Worm (Caenorhabditis elegans) whole organism, L4 larva: ENCODE measurements around the gene F46C5.1.

Experiments
- F37D6.2 ChIP-seq: sonication (generic microtip); optimal IDR thresholded peaks from 2 replicates; lab custom pipeline; 2016; ENCODE audit warnings: mild to moderate bottlenecking, missing genetic modification characterization, missing compliant biosample characterization
- ama-1 ChIP-seq: fragments of 150-350 bp; optimal IDR thresholded peaks from 2 replicates; lab custom pipeline; 2014; ENCODE audit warnings: inconsistent platforms, mixed read lengths
- ceh-44 ChIP-seq: fragments of 200-800 bp; sonication (Bioruptor generic); IDR thresholded peaks from 2 replicates; pipeline ENCODE4 v1.3.6; 2022; ENCODE audit warnings: missing genetic modification reagents, missing genetic modification characterization, missing compliant biosample characterization
- ceh-82 ChIP-seq: sonication (generic microtip); optimal IDR thresholded peaks from 2 replicates; lab custom pipeline; 2017; ENCODE audit warnings: missing biosample characterization, missing genetic modification characterization
- dmd-6 ChIP-seq: fragments of 200-800 bp; sonication (Bioruptor generic); IDR thresholded peaks from 2 replicates; pipeline ENCODE4 v1.3.6; 2022; ENCODE audit warnings: missing genetic modification reagents, missing genetic modification characterization, missing compliant biosample characterization
- dmd-9 ChIP-seq: fragments of 200-800 bp; sonication (Bioruptor generic); IDR thresholded peaks from 2 replicates; pipeline ENCODE4 v1.3.6; 2022; ENCODE audit warnings: missing genetic modification reagents, missing genetic modification characterization, missing compliant biosample characterization
- dve-1 ChIP-seq: sonication (generic microtip); optimal IDR thresholded peaks from 2 replicates; lab custom pipeline; 2017; ENCODE audit warnings: antibody characterized with exemption, mild to moderate bottlenecking, missing genetic modification characterization, missing compliant biosample characterization; ENCODE audit not compliant: insufficient read depth
- fos-1 ChIP-seq: fragments of 150-350 bp; optimal IDR thresholded peaks from 2 replicates; lab custom pipeline; 2014; ENCODE audit warnings: missing biosample characterization, missing genetic modification characterization
- jun-1 ChIP-seq: fragments of 150-350 bp; optimal IDR thresholded peaks from 2 replicates; lab custom pipeline; 2014; ENCODE audit warnings: missing biosample characterization, missing genetic modification reagents, missing genetic modification characterization
- lsy-2 ChIP-seq, 2 experiments: fragments of 150-350 bp in 1 of 2; sonication (generic microtip) in 1 of 2; optimal IDR thresholded peaks; 2 replicates each; lab custom pipeline; 2014 to 2017; ENCODE audit warnings: missing biosample characterization in 2 of 2, missing genetic modification characterization in 2 of 2
- mdl-1 ChIP-seq, 2 experiments: fragments of 150-350 bp in 1 of 2; sonication (generic microtip) in 1 of 2; optimal IDR thresholded peaks; 2 replicates each; lab custom pipeline; 2014 to 2017; ENCODE audit warnings: missing biosample characterization in 2 of 2, missing genetic modification characterization in 2 of 2
- mxl-2 ChIP-seq: fragments of 200-800 bp; sonication (Bioruptor generic); conservative IDR thresholded peaks from 2 replicates; pipeline ENCODE4 v1.3.6; 2022; ENCODE audit warnings: missing genetic modification reagents, missing genetic modification characterization, missing compliant biosample characterization
- nhr-28 ChIP-seq: fragments of 150-350 bp; optimal IDR thresholded peaks from 2 replicates; lab custom pipeline; 2014; ENCODE audit warnings: missing biosample characterization, missing genetic modification characterization
- skn-1 ChIP-seq: fragments of 150-350 bp; optimal IDR thresholded peaks from 2 replicates; lab custom pipeline; 2014; ENCODE audit warnings: missing biosample characterization, missing genetic modification characterization

ce11 chrII:8770675-8771074 lies 50.3 kb downstream of the F46C5.1 start, which contains the start of gene let-19:
- TF ChIP-seq dmd-6 (GFP tag; lab: Robert Waterston, UW) = no peak
- no peak for TF ChIP-seq ceh-44 (GFP tag; lab: Robert Waterston, UW)
- TF ChIP-seq skn-1 (tag; lab: Kevin White, UChicago) = no peak
- no peak for TF ChIP-seq lsy-2 (tag; optimal IDR thresholded peaks at IDR 0.05; lab: Kevin White, UChicago)
- TF ChIP-seq F37D6.2 (tag; lab: Kevin White, UChicago) = no peak
- no peak for TF ChIP-seq fos-1 (tag; lab: Kevin White, UChicago)
- TF ChIP-seq jun-1 (tag; lab: Kevin White, UChicago) = no peak
- TF ChIP-seq dve-1 (tag; lab: Kevin White, UChicago) = no peak
- no peak for TF ChIP-seq dmd-9 (GFP tag; lab: Robert Waterston, UW)
- no peak for TF ChIP-seq nhr-28
- TF ChIP-seq ama-1 = no peak
- TF ChIP-seq mdl-1 (tag; optimal IDR thresholded peaks at IDR 0.05; lab: Kevin White, UChicago) = no peak
- no peak for TF ChIP-seq ceh-82 (tag; lab: Kevin White, UChicago)
- no peak for TF ChIP-seq mxl-2 (GFP tag; lab: Robert Waterston, UW)
